Worm (Caenorhabditis elegans) whole organism, early embryonic: ENCODE measurements around the gene dylt-3.

Source experiments
- ama-1 ChIP-seq: fragments of 150-350 bp; optimal IDR thresholded peaks from 2 replicates; lab custom pipeline; 2014
- flt-1 ChIP-seq: fragments of 200-800 bp; sonication (Bioruptor generic); IDR thresholded peaks from 2 replicates; pipeline ENCODE4 v1.3.6; 2022; ENCODE audit warnings: missing genetic modification characterization, missing compliant biosample characterization
- hmbx-1 ChIP-seq: sonication (generic microtip); optimal IDR thresholded peaks from 2 replicates; lab custom pipeline; 2016; ENCODE audit warnings: mild to moderate bottlenecking, missing genetic modification characterization, missing compliant biosample characterization
- pes-1 ChIP-seq: fragments of 200-800 bp; sonication (Bioruptor generic); IDR thresholded peaks from 2 replicates; pipeline ENCODE4 v1.3.6; 2022; ENCODE audit warnings: missing genetic modification reagents, missing genetic modification characterization, missing compliant biosample characterization
- tbx-37 ChIP-seq: fragments of 200-800 bp; sonication (Bioruptor generic); conservative IDR thresholded peaks from 2 replicates; pipeline ENCODE4 v1.3.6; 2022; ENCODE audit warnings: missing genetic modification reagents, missing genetic modification characterization, missing compliant biosample characterization

DNA sequence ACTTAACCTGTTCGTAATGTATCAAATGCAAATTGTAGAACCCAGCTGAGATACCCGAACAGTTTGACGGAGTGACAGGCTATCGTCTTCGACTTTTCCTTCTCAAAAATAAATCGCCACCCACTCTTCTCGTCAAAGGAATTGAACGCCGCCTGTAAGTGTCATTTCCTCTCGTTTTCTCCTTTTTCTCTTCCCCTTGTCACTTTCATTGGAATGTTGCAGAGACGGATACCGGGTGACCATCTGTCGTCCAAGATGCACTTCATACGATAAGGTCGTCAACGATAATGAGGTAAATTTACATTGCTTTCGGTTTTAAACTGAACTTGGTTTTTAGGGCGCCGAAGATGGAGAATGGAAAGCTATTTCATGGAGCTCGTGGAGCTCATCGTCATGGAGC is 18.3 kb downstream of the dylt-3 start:
- no peak for TF ChIP-seq flt-1 (GFP tag; lab: Robert Waterston, UW)
- TF ChIP-seq tbx-37 = no peak
- no peak for TF ChIP-seq ama-1
- TF ChIP-seq pes-1 (GFP tag; lab: Robert Waterston, UW) = no peak
- TF ChIP-seq hmbx-1 (tag; lab: Kevin White, UChicago) = no peak
